Fruit fly (Drosophila melanogaster): ENCODE measurements around the gene RhoGEF3.

The RhoGEF3 gene

DNA sequence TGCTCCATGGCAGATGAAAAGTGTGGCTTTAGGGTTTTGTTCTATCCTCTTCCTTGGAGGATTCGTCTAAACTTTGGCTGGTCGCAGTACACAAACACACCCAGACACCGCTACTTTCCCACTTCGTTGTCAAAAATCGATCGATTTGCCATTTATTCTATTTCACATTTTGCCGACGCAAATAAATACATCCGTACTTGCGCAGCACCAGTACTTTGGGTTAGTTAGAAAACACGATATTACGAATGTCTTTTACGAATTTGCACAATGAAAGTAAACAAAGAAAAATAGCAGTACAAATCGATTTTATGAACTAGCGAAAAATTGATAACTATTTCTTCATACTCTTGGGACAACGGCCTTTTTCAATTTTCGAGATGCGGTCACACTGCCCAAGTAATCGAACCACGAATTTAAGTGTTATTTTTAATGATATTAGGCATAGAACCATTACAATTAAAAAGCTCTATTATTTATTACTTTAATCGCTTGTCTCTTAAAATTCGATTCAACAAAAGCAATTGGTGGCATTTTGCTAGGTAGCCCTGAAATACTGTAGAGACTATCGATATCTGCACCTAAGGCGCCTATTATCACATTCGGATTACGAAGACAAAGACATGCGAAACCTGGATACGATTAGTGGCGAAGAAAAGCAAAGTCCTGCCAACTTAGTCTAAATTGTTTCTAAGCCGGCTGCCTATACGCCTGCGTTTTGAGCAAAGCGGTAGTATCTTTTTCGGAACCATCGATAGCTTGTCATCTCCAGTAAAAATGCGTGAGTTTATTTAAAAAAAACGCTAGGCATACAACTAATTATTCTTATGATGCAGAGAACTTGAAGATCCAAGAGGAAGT lies 19.4 kb upstream of the RhoGEF3 start, which contains the start of the genes DIP2 and wac (continued):
- peak; percentile 72 for TF ChIP-seq CG11398 (GFP tag; optimal IDR thresholded peaks at IDR 0.05)
- peak; percentile 89 for TF ChIP-seq vvl (GFP tag; IDR thresholded peaks at IDR 0.05)
- peak; percentile 72 for TF ChIP-seq ERR (GFP tag; optimal IDR thresholded peaks at IDR 0.05)
- no peak for TF ChIP-seq CG6654 (GFP tag; optimal IDR thresholded peaks at IDR 0.05)
- TF ChIP-seq CG3281 (GFP tag; optimal IDR thresholded peaks at IDR 0.05) = peak; percentile 57
- peak; percentile 59 for TF ChIP-seq CG4854 (GFP tag; optimal IDR thresholded peaks at IDR 0.05)
- TF ChIP-seq CG2678 (tag; optimal IDR thresholded peaks at IDR 0.05) = no peak
- peak; percentile 34 for TF ChIP-seq Rx (GFP tag; IDR thresholded peaks at IDR 0.05)
- no peak for TF ChIP-seq Poxn (GFP tag; IDR thresholded peaks at IDR 0.05)
- TF ChIP-seq CG43689 (GFP tag; IDR thresholded peaks at IDR 0.05) = no peak
- TF ChIP-seq tup (GFP tag; optimal IDR thresholded peaks at IDR 0.05) = peak; percentile 57
- TF ChIP-seq C15 (GFP tag; IDR thresholded peaks at IDR 0.05) = no peak
- TF ChIP-seq CG31224 (GFP tag; IDR thresholded peaks at IDR 0.05) = peak; percentile 55
- peak; percentile 71 for TF ChIP-seq CoRest (tag; optimal IDR thresholded peaks at IDR 0.05)
- peak; percentile 94 for TF ChIP-seq CG12659 (GFP tag; optimal IDR thresholded peaks at IDR 0.05)
- TF ChIP-seq CG2129 (GFP tag; IDR thresholded peaks at IDR 0.05; ENCODE audit: partially characterized antibody) = peak; percentile 55
- peak; percentile 78 for TF ChIP-seq CG10543 (GFP tag; optimal IDR thresholded peaks at IDR 0.05)
- TF ChIP-seq CG8765 (GFP tag; IDR thresholded peaks at IDR 0.05) = 0 out of 2 replicates have a peak, but pooled peaks have one; percentile 12
- TF ChIP-seq bcd (GFP tag; optimal IDR thresholded peaks at IDR 0.05) = peak; percentile 82
- TF ChIP-seq H2.0 (GFP tag; IDR thresholded peaks at IDR 0.05) = peak; percentile 59; the same call in 1 of the 2 replicates
- no peak for TF ChIP-seq Gsc (GFP tag; IDR thresholded peaks at IDR 0.05)
- TF ChIP-seq Usf (GFP tag; optimal IDR thresholded peaks at IDR 0.05) = no peak
- TF ChIP-seq en (GFP tag; optimal IDR thresholded peaks at IDR 0.05) = peak; percentile 21
- TF ChIP-seq run (tag; optimal IDR thresholded peaks at IDR 0.05) = no peak
- TF ChIP-seq CG5180 (GFP tag; optimal IDR thresholded peaks at IDR 0.05) = no peak
- peak; percentile 57; the same call in 1 of the 2 replicates for TF ChIP-seq CG10366 (GFP tag; IDR thresholded peaks at IDR 0.05)
- no peak for TF ChIP-seq trh (GFP tag; optimal IDR thresholded peaks at IDR 0.05)
- TF ChIP-seq CG1233 (GFP tag; optimal IDR thresholded peaks at IDR 0.05) = peak; percentile 49
- TF ChIP-seq z (GFP tag; IDR thresholded peaks at IDR 0.05) = no peak
- TF ChIP-seq klu (GFP tag; IDR thresholded peaks at IDR 0.05) = no peak
- TF ChIP-seq tin (GFP tag; optimal IDR thresholded peaks at IDR 0.05) = peak; percentile 86
- no peak for TF ChIP-seq Tbp (GFP tag; optimal IDR thresholded peaks at IDR 0.05)
- peak; percentile 71 for TF ChIP-seq CG16779 (GFP tag; IDR thresholded peaks at IDR 0.05)
- peak; percentile 74 for TF ChIP-seq CG8924 (tag; optimal IDR thresholded peaks at IDR 0.05)
- TF ChIP-seq H15 (GFP tag; IDR thresholded peaks at IDR 0.05) = peak; percentile 62; the same call in 1 of the 3 replicates
- peak; percentile 67 for TF ChIP-seq NK7.1 (GFP tag; optimal IDR thresholded peaks at IDR 0.05)
- TF ChIP-seq scrt (GFP tag; optimal IDR thresholded peaks at IDR 0.05) = no peak
- peak; percentile 66 for TF ChIP-seq CG4820 (GFP tag; optimal IDR thresholded peaks at IDR 0.05)
- peak; percentile 74 for TF ChIP-seq HmgZ (tag; optimal IDR thresholded peaks at IDR 0.05)
- TF ChIP-seq CG12071 (GFP tag; optimal IDR thresholded peaks at IDR 0.05) = no peak
- TF ChIP-seq Fer1 (GFP tag; optimal IDR thresholded peaks at IDR 0.05) = peak; percentile 53
- TF ChIP-seq rib (GFP tag; IDR thresholded peaks at IDR 0.05) = no peak
- TF ChIP-seq NfI (GFP tag; optimal IDR thresholded peaks at IDR 0.05) = peak; percentile 70
- TF ChIP-seq YL-1 (GFP tag; optimal IDR thresholded peaks at IDR 0.05) = peak; percentile 84
- TF ChIP-seq dati (GFP tag; IDR thresholded peaks at IDR 0.05) = no peak
- peak; percentile 83 for TF ChIP-seq chn (GFP tag; optimal IDR thresholded peaks at IDR 0.05)
- peak; percentile 84 for TF ChIP-seq CG34376 (GFP tag; optimal IDR thresholded peaks at IDR 0.05)
- no peak for TF ChIP-seq Hr39 (optimal IDR thresholded peaks at IDR 0.05)
- no peak for TF ChIP-seq br (optimal IDR thresholded peaks at IDR 0.05)
- TF ChIP-seq fd3F (GFP tag; optimal IDR thresholded peaks at IDR 0.05) = peak; percentile 4
- TF ChIP-seq Atf-2 (GFP tag; optimal IDR thresholded peaks at IDR 0.05) = peak; percentile 41

Measured in whole organism, embryonic.